Worm (Caenorhabditis elegans): ENCODE measurements around the gene srj-32.

Gene srj-32

DNA sequence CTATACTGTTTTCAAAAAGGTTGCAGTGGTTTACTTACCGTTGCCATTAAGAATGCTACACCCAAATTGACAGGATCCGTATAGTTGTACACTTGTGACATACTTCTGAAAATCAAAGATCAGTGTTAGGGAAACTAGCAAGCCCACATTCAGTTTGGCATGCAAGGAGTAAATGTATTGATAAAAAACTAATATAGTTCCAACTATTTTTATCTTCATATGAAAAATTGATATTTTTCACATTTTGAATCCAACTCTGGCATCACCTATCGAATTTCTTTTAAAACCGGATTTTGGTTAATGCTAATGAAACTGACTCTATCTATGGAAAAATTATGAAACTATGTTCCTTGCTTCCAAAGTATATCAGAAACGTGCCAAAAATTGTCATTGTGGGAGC is 28.1 kb upstream of the srj-32 start, which contains the start of gene srx-92 (continued):
- no peak for TF ChIP-seq lim-6 (tag; optimal IDR thresholded peaks at IDR 0.05)

DNA sequence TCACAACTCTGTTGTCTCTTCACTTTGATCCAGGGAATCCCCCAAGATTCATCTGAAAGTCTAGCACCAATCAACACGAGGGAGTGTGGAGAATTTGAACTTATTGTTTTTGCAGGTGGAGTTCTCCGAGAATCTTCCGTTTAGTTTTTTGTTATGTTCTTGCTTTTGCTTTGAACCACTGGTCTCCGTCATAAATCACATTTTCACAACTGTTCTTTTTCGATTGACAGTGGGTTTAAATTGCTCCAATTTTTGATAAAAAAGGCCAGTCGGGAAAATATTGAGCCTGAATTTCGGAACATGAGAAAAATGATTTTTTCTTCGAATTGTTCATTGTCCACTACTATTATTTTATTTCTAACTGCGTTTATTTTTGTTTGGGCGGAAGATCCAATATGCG is 24.8 kb upstream of the srj-32 start, which contains the start of gene F10G2.10:
Gene F10G2.10 (plus strand): TSS at position 301 of the 400 bp plus-strand sequence.
- TF ChIP-seq fkh-6 (tag; optimal IDR thresholded peaks at IDR 0.05): no peak
- no peak for TF ChIP-seq npax-4 (tag; optimal IDR thresholded peaks at IDR 0.05)
- TF ChIP-seq ama-1 (optimal IDR thresholded peaks at IDR 0.05): no peak
- no peak for TF ChIP-seq sdc-2 (tag; optimal IDR thresholded peaks at IDR 0.05)
- TF ChIP-seq ztf-16 (tag; optimal IDR thresholded peaks at IDR 0.05): no peak
- TF ChIP-seq K02D7.2 (tag; optimal IDR thresholded peaks at IDR 0.05): no peak
- no peak for TF ChIP-seq syd-9 (tag; optimal IDR thresholded peaks at IDR 0.05)
- no peak for TF ChIP-seq pros-1 (tag; optimal IDR thresholded peaks at IDR 0.05)
- TF ChIP-seq pag-3 (tag; optimal IDR thresholded peaks at IDR 0.05; ENCODE audit: borderline replicate concordance): no peak
- TF ChIP-seq ceh-45 (GFP tag; IDR thresholded peaks at IDR 0.05): no peak
- no peak for TF ChIP-seq madf-2 (tag; optimal IDR thresholded peaks at IDR 0.05)
- no peak for TF ChIP-seq ceh-6 (GFP tag; optimal IDR thresholded peaks at IDR 0.05)
- TF ChIP-seq sox-4 (tag; optimal IDR thresholded peaks at IDR 0.05): no peak

DNA sequence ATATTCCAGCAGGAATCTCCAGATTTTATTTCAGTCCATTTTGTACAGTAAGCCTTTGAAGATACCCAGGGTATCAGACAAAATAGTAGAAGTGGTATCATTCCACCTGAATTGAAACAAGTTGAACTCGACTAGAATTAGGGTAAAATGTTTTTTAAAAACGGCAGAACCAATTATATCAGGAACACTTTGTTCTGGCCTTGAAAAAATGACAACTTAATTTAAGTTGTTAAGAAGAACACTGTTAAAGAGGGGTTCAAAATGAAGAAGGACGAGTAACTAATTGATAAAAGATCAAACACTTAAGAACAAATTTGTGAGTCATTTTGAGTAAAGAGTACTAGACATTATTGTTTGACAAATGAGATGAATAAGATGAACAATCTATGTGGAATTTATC is 23.7 kb upstream of the srj-32 start, which contains the start of gene lmd-4:
Gene lmd-4 (minus strand): TSS at position 101 of the 400 bp plus-strand sequence.
- TF ChIP-seq pag-3 (tag; optimal IDR thresholded peaks at IDR 0.05; ENCODE audit: borderline replicate concordance) (no peak), K02D7.2 (tag; optimal IDR thresholded peaks at IDR 0.05) (no peak), tbx-7 (tag; optimal IDR thresholded peaks at IDR 0.05) (no peak), ceh-34 (tag; optimal IDR thresholded peaks at IDR 0.05) (no peak), ceh-31 (tag; optimal IDR thresholded peaks at IDR 0.05) (no peak), hlh-13 (GFP tag; optimal IDR thresholded peaks at IDR 0.05) (no peak), nhr-11 (tag; optimal IDR thresholded peaks at IDR 0.05) (no peak), ttx-3 (tag; optimal IDR thresholded peaks at IDR 0.05) (no peak), pat-9 (tag; optimal IDR thresholded peaks at IDR 0.05) (no peak), npax-4 (tag; optimal IDR thresholded peaks at IDR 0.05) (no peak), mec-3 (tag; optimal IDR thresholded peaks at IDR 0.05; ENCODE audit: borderline replicate concordance) (no peak), pha-4 (tag; optimal IDR thresholded peaks at IDR 0.05) (no peak)

DNA sequence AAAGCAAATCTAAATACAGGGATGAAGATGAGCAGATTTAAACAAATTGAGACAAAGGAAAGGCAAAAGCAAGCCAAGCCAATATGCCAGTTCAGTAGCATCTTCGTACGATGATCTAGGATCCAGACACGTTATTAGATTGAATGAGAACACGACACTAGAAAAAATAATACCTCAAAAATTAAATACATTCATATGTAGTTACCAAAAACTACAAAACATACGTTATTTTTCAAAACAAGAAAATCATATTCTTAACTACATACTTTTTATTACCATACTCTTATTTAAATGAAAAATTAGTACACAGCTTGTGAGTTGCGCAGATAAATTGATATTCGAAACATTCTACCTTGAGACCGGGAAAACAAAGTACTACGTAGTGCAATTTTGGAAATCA is 16.1 kb upstream of the srj-32 start, which contains the start of gene srx-6:
Gene srx-6 (minus strand): TSS at position 101 of the 400 bp plus-strand sequence.
- TF ChIP-seq eyg-1 (tag; optimal IDR thresholded peaks at IDR 0.05) (no peak), mec-3 (tag; optimal IDR thresholded peaks at IDR 0.05; ENCODE audit: borderline replicate concordance) (no peak), nfya-1 (tag; optimal IDR thresholded peaks at IDR 0.05) (no peak), K02D7.2 (tag; optimal IDR thresholded peaks at IDR 0.05) (no peak), hlh-30 (tag; optimal IDR thresholded peaks at IDR 0.05; ENCODE audit: insufficient read depth) (no peak), ceh-48 (tag; optimal IDR thresholded peaks at IDR 0.05) (no peak), fax-1 (tag; optimal IDR thresholded peaks at IDR 0.05) (no peak), pha-4 (tag; optimal IDR thresholded peaks at IDR 0.05) (no peak), che-1 (tag; optimal IDR thresholded peaks at IDR 0.05) (no peak), odd-2 (tag; optimal IDR thresholded peaks at IDR 0.05) (no peak), dmd-4 (tag; optimal IDR thresholded peaks at IDR 0.05; ENCODE audit: borderline replicate concordance) (no peak), zip-5 (tag; optimal IDR thresholded peaks at IDR 0.05) (no peak), ceh-19 (GFP tag; optimal IDR thresholded peaks at IDR 0.05) (no peak), ceh-14 (tag; optimal IDR thresholded peaks at IDR 0.05) (no peak), ref-2 (tag; optimal IDR thresholded peaks at IDR 0.05) (no peak)

DNA sequence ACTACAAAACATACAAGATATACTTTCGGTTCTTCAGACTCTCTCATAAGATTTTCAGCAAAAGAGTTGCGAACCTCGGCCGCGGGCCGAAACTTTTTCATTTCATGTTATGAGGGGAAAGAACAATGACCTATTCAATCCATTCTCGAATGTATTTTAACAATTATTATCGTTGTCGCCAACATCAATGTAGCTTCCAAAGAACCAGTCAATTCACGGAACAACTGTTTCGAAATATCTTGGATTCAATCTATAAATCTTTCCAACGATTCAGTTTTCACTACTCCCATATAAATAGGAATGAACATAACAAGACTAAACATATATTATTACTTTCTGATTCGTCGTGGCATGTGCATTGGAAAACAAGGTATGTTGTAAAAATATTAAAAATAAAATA is 9.9 kb upstream of the srj-32 start, which contains the start of gene F07G11.1:
Gene F07G11.1 (plus strand): TSS at position 301 of the 400 bp plus-strand sequence.
- TF ChIP-seq ztf-16 (tag; optimal IDR thresholded peaks at IDR 0.05) (no peak), dmd-4 (tag; optimal IDR thresholded peaks at IDR 0.05; ENCODE audit: borderline replicate concordance) (no peak), ceh-19 (GFP tag; optimal IDR thresholded peaks at IDR 0.05) (no peak), ceh-31 (tag; optimal IDR thresholded peaks at IDR 0.05) (no peak), ceh-18 (tag; optimal IDR thresholded peaks at IDR 0.05) (no peak), ceh-2 (tag; optimal IDR thresholded peaks at IDR 0.05) (no peak), nhr-11 (tag; optimal IDR thresholded peaks at IDR 0.05) (no peak), fkh-6 (tag; optimal IDR thresholded peaks at IDR 0.05) (no peak), dve-1 (tag; optimal IDR thresholded peaks at IDR 0.05) (no peak), hlh-13 (GFP tag; optimal IDR thresholded peaks at IDR 0.05) (no peak), zip-5 (tag; optimal IDR thresholded peaks at IDR 0.05) (no peak), hlh-6 (tag; optimal IDR thresholded peaks at IDR 0.05) (no peak), unc-55 (GFP tag; optimal IDR thresholded peaks at IDR 0.05) (no peak), Y22D7AL.16 (tag; optimal IDR thresholded peaks at IDR 0.05) (no peak), odd-2 (tag; optimal IDR thresholded peaks at IDR 0.05) (no peak), madf-2 (tag; optimal IDR thresholded peaks at IDR 0.05) (no peak), ama-1 (optimal IDR thresholded peaks at IDR 0.05) (no peak)
